Worm (Caenorhabditis elegans): ENCODE data around the gene cfap-36.
"Not testable (repeated sequence)": the region's sequence is repeated elsewhere in the genome, so short reads cannot be mapped to it uniquely, and the experiment has no call there.

ce11 chrV:212687-213086, 40.7 kb upstream of the cfap-36 start, which contains the start of gene DC2.5:
- not testable (repeated sequence) for TF ChIP-seq mec-3 (tag; optimal IDR thresholded peaks at IDR 0.05; ENCODE audit: borderline replicate concordance); K02D7.2 (tag; optimal IDR thresholded peaks at IDR 0.05); fkh-6 (tag; optimal IDR thresholded peaks at IDR 0.05); gmeb-2 (tag; optimal IDR thresholded peaks at IDR 0.05); unc-3 (GFP tag; conservative IDR thresholded peaks at IDR 0.05); unc-3 (tag; optimal IDR thresholded peaks at IDR 0.05); dve-1 (tag; optimal IDR thresholded peaks at IDR 0.05)

Measured in whole organism, late embryonic.